Fruit fly (Drosophila melanogaster) whole organism, prepupa: ENCODE data around the gene plh.
A peak's percentile ranks its signal among the peaks of the same experiment; 100 is the strongest.

Source experiments
- Blimp-1 ChIP-seq: fragments of 200-800 bp; sonication (Bioruptor generic); optimal IDR thresholded peaks from 3 replicates; lab custom pipeline; 2017; ENCODE audit warnings: missing biosample characterization, missing genetic modification characterization, mild to moderate bottlenecking, moderate library complexity, missing genetic modification reagents
- CG10631 ChIP-seq: fragments of 200-800 bp; sonication (Bioruptor generic); optimal IDR thresholded peaks from 2 replicates; lab custom pipeline; 2016; ENCODE audit warnings: missing biosample characterization, missing genetic modification characterization
- CG10669 ChIP-seq: fragments of 200-800 bp; sonication (Bioruptor generic); optimal IDR thresholded peaks from 3 replicates; lab custom pipeline; 2018; ENCODE audit warnings: missing biosample characterization, mild to moderate bottlenecking, missing genetic modification characterization, moderate library complexity
- CG11762 ChIP-seq: fragments of 200-800 bp; sonication (Bioruptor generic); optimal IDR thresholded peaks from 3 replicates; lab custom pipeline; 2016; ENCODE audit warnings: missing biosample characterization, missing genetic modification characterization; ENCODE audit not compliant: insufficient read depth
- CG11902 ChIP-seq: fragments of 200-800 bp; sonication (Bioruptor generic); optimal IDR thresholded peaks from 3 replicates; lab custom pipeline; 2016; ENCODE audit warnings: missing biosample characterization, missing genetic modification characterization
- CG1621 ChIP-seq: fragments of 200-800 bp; sonication (Bioruptor generic); optimal IDR thresholded peaks from 3 replicates; lab custom pipeline; 2018; ENCODE audit warnings: missing biosample characterization, mild to moderate bottlenecking, missing genetic modification characterization
- CG16779 ChIP-seq: fragments of 200-800 bp; sonication (Bioruptor generic); optimal IDR thresholded peaks from 3 replicates; lab custom pipeline; 2017; ENCODE audit warnings: missing biosample characterization, mild to moderate bottlenecking, missing genetic modification characterization
- CG3032 ChIP-seq: fragments of 200-800 bp; optimal IDR thresholded peaks from 2 replicates; lab custom pipeline; 2019; ENCODE audit warnings: missing biosample characterization, mild to moderate bottlenecking, missing genetic modification characterization, moderate library complexity
- CG31627 ChIP-seq: fragments of 200-800 bp; sonication (Bioruptor generic); optimal IDR thresholded peaks from 3 replicates; lab custom pipeline; 2016; ENCODE audit warnings: missing biosample characterization, missing genetic modification characterization
- CG34406 ChIP-seq: fragments of 200-800 bp; sonication (Bioruptor generic); optimal IDR thresholded peaks from 3 replicates; lab custom pipeline; 2016; ENCODE audit warnings: missing biosample characterization, missing genetic modification characterization
- CG3919 ChIP-seq: fragments of 200-800 bp; sonication (Bioruptor generic); optimal IDR thresholded peaks from 3 replicates; lab custom pipeline; 2016; ENCODE audit warnings: missing biosample characterization, missing genetic modification characterization
- CG4318 ChIP-seq: fragments of 200-800 bp; sonication (Bioruptor generic); optimal IDR thresholded peaks from 3 replicates; lab custom pipeline; 2017; ENCODE audit warnings: missing biosample characterization, mild to moderate bottlenecking, missing genetic modification characterization
- CG6276 ChIP-seq: fragments of 200-800 bp; sonication (Bioruptor generic); optimal IDR thresholded peaks from 2 replicates; lab custom pipeline; 2017; ENCODE audit warnings: missing biosample characterization, mild to moderate bottlenecking, missing genetic modification characterization
- CG6808 ChIP-seq: fragments of 200-800 bp; sonication (Bioruptor generic); optimal IDR thresholded peaks from 3 replicates; lab custom pipeline; 2017; ENCODE audit warnings: missing biosample characterization, missing genetic modification characterization, mild to moderate bottlenecking, moderate library complexity, missing genetic modification reagents
- CG6854 ChIP-seq: fragments of 200-800 bp; sonication (Bioruptor generic); optimal IDR thresholded peaks from 2 replicates; lab custom pipeline; 2017; ENCODE audit warnings: missing biosample characterization, mild to moderate bottlenecking, missing genetic modification characterization
- CG8119 ChIP-seq: fragments of 200-800 bp; sonication (Bioruptor generic); IDR thresholded peaks from 3 replicates; pipeline ENCODE4 v1.3.6; 2022; ENCODE audit warnings: missing biosample characterization, missing genetic modification characterization
- CG9139 ChIP-seq: fragments of 200-800 bp; sonication (Bioruptor generic); optimal IDR thresholded peaks from 3 replicates; lab custom pipeline; 2017; ENCODE audit warnings: missing biosample characterization, mild to moderate bottlenecking, missing genetic modification characterization
- Eip75B ChIP-seq: fragments of 200-800 bp; sonication (Bioruptor generic); optimal IDR thresholded peaks from 3 replicates; lab custom pipeline; 2016; ENCODE audit warnings: missing biosample characterization, missing genetic modification characterization
- Eip78C ChIP-seq: fragments of 200-800 bp; sonication (Bioruptor generic); peaks from one replicate; lab custom pipeline; 2016; ENCODE audit warnings: missing biosample characterization, missing genetic modification characterization
- Ets21C ChIP-seq: fragments of 200-800 bp; sonication (Bioruptor generic); optimal IDR thresholded peaks from 3 replicates; lab custom pipeline; 2016; ENCODE audit warnings: missing biosample characterization, missing genetic modification characterization
- Ets96B ChIP-seq: fragments of 200-800 bp; optimal IDR thresholded peaks from 2 replicates; lab custom pipeline; 2019; ENCODE audit warnings: missing biosample characterization, mild to moderate bottlenecking, missing genetic modification characterization, moderate library complexity
- Gug ChIP-seq: fragments of 200-800 bp; sonication (Bioruptor generic); IDR thresholded peaks from 2 replicates; pipeline ENCODE4 v1.3.6; 2022; ENCODE audit warnings: missing biosample characterization, missing genetic modification characterization
- Hr38 ChIP-seq: sonication (Bioruptor generic); optimal IDR thresholded peaks from 2 replicates; lab custom pipeline; 2016; ENCODE audit warnings: missing biosample characterization, missing genetic modification characterization
- Hr4 ChIP-seq: fragments of 200-800 bp; sonication (Bioruptor generic); optimal IDR thresholded peaks from 3 replicates; lab custom pipeline; 2016; ENCODE audit warnings: missing biosample characterization, missing genetic modification characterization
- Lpt ChIP-seq: fragments of 200-800 bp; sonication (Bioruptor generic); optimal IDR thresholded peaks from 3 replicates; lab custom pipeline; 2016; ENCODE audit warnings: missing biosample characterization, missing genetic modification characterization
- OdsH ChIP-seq: fragments of 200-800 bp; sonication (Bioruptor generic); optimal IDR thresholded peaks from 3 replicates; lab custom pipeline; 2016; ENCODE audit warnings: missing biosample characterization, missing genetic modification characterization
- Smox ChIP-seq: fragments of 200-800 bp; sonication (Bioruptor generic); optimal IDR thresholded peaks from 3 replicates; lab custom pipeline; 2016; ENCODE audit warnings: missing biosample characterization, missing genetic modification characterization
- Sox102F ChIP-seq: fragments of 200-800 bp; sonication (Bioruptor generic); optimal IDR thresholded peaks from 2 replicates; lab custom pipeline; 2016; ENCODE audit warnings: missing biosample characterization, mild to moderate bottlenecking, missing genetic modification characterization
- Sox14 ChIP-seq: fragments of 200-800 bp; sonication (Bioruptor generic); optimal IDR thresholded peaks from 3 replicates; lab custom pipeline; 2016; ENCODE audit warnings: missing biosample characterization, missing genetic modification characterization
- Sox15 ChIP-seq: fragments of 200-800 bp; sonication (Bioruptor generic); optimal IDR thresholded peaks from 3 replicates; lab custom pipeline; 2016; ENCODE audit warnings: missing biosample characterization, missing genetic modification characterization
- achi ChIP-seq: fragments of 200-800 bp; sonication (Bioruptor generic); optimal IDR thresholded peaks from 3 replicates; lab custom pipeline; 2016; ENCODE audit warnings: missing biosample characterization, missing genetic modification characterization
- acj6 ChIP-seq: fragments of 200-800 bp; sonication (Bioruptor generic); optimal IDR thresholded peaks from 3 replicates; lab custom pipeline; 2016; ENCODE audit warnings: missing biosample characterization, missing genetic modification characterization
- cyc ChIP-seq: fragments of 200-800 bp; sonication (Bioruptor generic); optimal IDR thresholded peaks from 3 replicates; lab custom pipeline; 2016; ENCODE audit warnings: missing biosample characterization, missing genetic modification characterization
- dac ChIP-seq: fragments of 200-800 bp; sonication (Bioruptor generic); optimal IDR thresholded peaks from 2 replicates; lab custom pipeline; 2017; ENCODE audit warnings: missing biosample characterization, mild to moderate bottlenecking, missing genetic modification characterization
- esn ChIP-seq: fragments of 200-800 bp; sonication (Bioruptor generic); optimal IDR thresholded peaks from 2 replicates; lab custom pipeline; 2016; ENCODE audit warnings: missing biosample characterization, mild to moderate bottlenecking, missing genetic modification characterization, moderate library complexity
- fkh ChIP-seq: fragments of 200-800 bp; sonication (Bioruptor generic); optimal IDR thresholded peaks from 3 replicates; lab custom pipeline; 2017; ENCODE audit warnings: missing biosample characterization, mild to moderate bottlenecking, missing genetic modification characterization, moderate library complexity
- lz ChIP-seq: fragments of 200-800 bp; sonication (Bioruptor generic); optimal IDR thresholded peaks from 3 replicates; lab custom pipeline; 2016; ENCODE audit warnings: missing biosample characterization, missing genetic modification characterization
- net ChIP-seq: fragments of 200-800 bp; sonication (Bioruptor generic); optimal IDR thresholded peaks from 3 replicates; lab custom pipeline; 2016; ENCODE audit warnings: missing biosample characterization, missing genetic modification characterization
- pdm3 ChIP-seq: fragments of 200-800 bp; sonication (Bioruptor generic); optimal IDR thresholded peaks from 3 replicates; lab custom pipeline; 2016; ENCODE audit warnings: missing biosample characterization, missing genetic modification characterization
- salr ChIP-seq, 2 experiments: fragments of 200-800 bp; sonication (Bioruptor generic); optimal IDR thresholded peaks; 3 replicates each; lab custom pipeline; 2016 to 2018; ENCODE audit warnings: missing biosample characterization in 2 of 2, missing genetic modification characterization in 2 of 2, mild to moderate bottlenecking in 1 of 2
- spab ChIP-seq: fragments of 200-800 bp; sonication (Bioruptor generic); optimal IDR thresholded peaks from 2 replicates; lab custom pipeline; 2017; ENCODE audit warnings: missing biosample characterization, mild to moderate bottlenecking, missing genetic modification characterization, missing genetic modification reagents
- ss ChIP-seq, 2 experiments: fragments of 200-800 bp; sonication (Bioruptor generic); optimal IDR thresholded peaks; 2 replicates in 1 of 2; 3 replicates in 1 of 2; lab custom pipeline; 2017 to 2018; ENCODE audit warnings: mild to moderate bottlenecking in 2 of 2, missing biosample characterization in 2 of 2, missing genetic modification characterization in 2 of 2, moderate library complexity in 1 of 2
- svp ChIP-seq: fragments of 200-800 bp; sonication (Bioruptor generic); peaks from one replicate; lab custom pipeline; 2016; ENCODE audit warnings: missing biosample characterization, missing genetic modification characterization
- topi ChIP-seq: fragments of 200-800 bp; sonication (Bioruptor generic); optimal IDR thresholded peaks from 3 replicates; lab custom pipeline; 2016; ENCODE audit warnings: missing biosample characterization, missing genetic modification characterization
- vri ChIP-seq: fragments of 200-800 bp; sonication (Bioruptor generic); optimal IDR thresholded peaks from 3 replicates; lab custom pipeline; 2016; ENCODE audit warnings: missing biosample characterization, mild to moderate bottlenecking, missing genetic modification characterization

The plh gene

dm6 chr3R:4957812-4958211, 53.0 kb downstream of the plh start (continued):
- TF ChIP-seq Eip75B (no peak), CG11762 (no peak), vri (GFP tag; lab: Kevin White, UChicago) (no peak), achi (GFP tag; lab: Kevin White, UChicago) (no peak), CG6276 (peak; percentile 37), dac (peak; percentile 3), lz (GFP tag; lab: Kevin White, UChicago) (no peak), CG3032 (tag; lab: Kevin White, UChicago) (no peak), esn (GFP tag; lab: Kevin White, UChicago) (no peak), Sox14 (GFP tag; lab: Kevin White, UChicago) (no peak), Smox (GFP tag; lab: Kevin White, UChicago) (no peak), Ets21C (GFP tag; lab: Kevin White, UChicago) (no peak), ss (GFP tag; optimal IDR thresholded peaks at IDR 0.05; lab: Kevin White, UChicago) (no peak), salr (GFP tag; optimal IDR thresholded peaks at IDR 0.05; lab: Kevin White, UChicago) (no peak), svp (no peak), Eip78C (GFP tag; lab: Kevin White, UChicago) (no peak), cyc (no peak), CG8119 (GFP tag; lab: Robert Waterston, UW) (no peak), Ets96B (tag; lab: Kevin White, UChicago) (no peak), CG3919 (GFP tag; lab: Kevin White, UChicago) (peak; percentile 26), CG10631 (GFP tag; lab: Kevin White, UChicago) (no peak), topi (no peak), CG1621 (tag; lab: Kevin White, UChicago) (no peak)

dm6 chr3R:4955152-4955551, 55.7 kb downstream of the plh start, which contains the start of gene Jhbp3:
Gene Jhbp3 (minus strand): TSS chr3R:4955252.
- TF ChIP-seq Hr4 (GFP tag; lab: Kevin White, UChicago) (no peak), Ets21C (GFP tag; lab: Kevin White, UChicago) (no peak), Ets96B (tag; lab: Kevin White, UChicago) (no peak), Sox102F (no peak), CG3919 (GFP tag; lab: Kevin White, UChicago) (no peak), acj6 (GFP tag; lab: Kevin White, UChicago) (no peak), CG9139 (GFP tag; lab: Kevin White, UChicago) (no peak), esn (GFP tag; lab: Kevin White, UChicago) (no peak), Lpt (GFP tag; lab: Kevin White, UChicago) (no peak), CG11902 (GFP tag; lab: Kevin White, UChicago) (no peak), CG10631 (GFP tag; lab: Kevin White, UChicago) (no peak), pdm3 (GFP tag; lab: Kevin White, UChicago) (no peak), CG6854 (GFP tag; lab: Kevin White, UChicago) (no peak)
- TF ChIP-seq, all 60 proteins: peak for 0

- TF ChIP-seq Blimp-1 (GFP tag; lab: Kevin White, UChicago) (no peak), ss (GFP tag; optimal IDR thresholded peaks at IDR 0.05; lab: Kevin White, UChicago) (no peak), Sox102F (peak; percentile 24), CG10631 (GFP tag; lab: Kevin White, UChicago) (peak; percentile 49), pdm3 (GFP tag; lab: Kevin White, UChicago) (peak; percentile 66), CG4318 (GFP tag; lab: Kevin White, UChicago) (no peak), net (GFP tag; lab: Kevin White, UChicago) (no peak), Eip78C (GFP tag; lab: Kevin White, UChicago) (no peak), esn (GFP tag; lab: Kevin White, UChicago) (peak; percentile 61), CG34406 (GFP tag; lab: Kevin White, UChicago) (no peak), fkh (no peak), svp (peak; percentile 77), CG11902 (GFP tag; lab: Kevin White, UChicago) (peak; percentile 33), acj6 (GFP tag; lab: Kevin White, UChicago) (peak; percentile 45), CG16779 (no peak), CG3919 (GFP tag; lab: Kevin White, UChicago) (peak; percentile 64), Sox15 (GFP tag; lab: Kevin White, UChicago) (peak; percentile 29), CG31627 (GFP tag; lab: Kevin White, UChicago) (peak; percentile 76), CG8119 (GFP tag; lab: Robert Waterston, UW) (no peak), CG6808 (no peak), Eip75B (peak; percentile 49), vri (GFP tag; lab: Kevin White, UChicago) (peak; percentile 32), CG10669 (GFP tag; lab: Kevin White, UChicago) (peak; percentile 75), topi (peak; percentile 48), Gug (GFP tag; lab: Robert Waterston, UW) (no peak), Ets21C (GFP tag; lab: Kevin White, UChicago) (peak; percentile 60), Ets96B (tag; lab: Kevin White, UChicago) (no peak), cyc (peak; percentile 66), salr (GFP tag; optimal IDR thresholded peaks at IDR 0.05; lab: Kevin White, UChicago) (peak in 1 of 2 experiments; percentile 28), Hr38 (GFP tag; lab: Kevin White, UChicago) (no peak), spab (GFP tag; lab: Kevin White, UChicago) (no peak), OdsH (GFP tag; lab: Kevin White, UChicago) (peak; percentile 62)
Observed at dm6 chr3R:4952571-4952929, 58.3 kb downstream of the plh start, which contains the start of gene Ubc6. Gene Ubc6 (minus strand): TSS chr3R:4952682.
